Worm (Caenorhabditis elegans) whole organism, L2 larva: ENCODE results near the gene nspb-8.

ENCODE experiments used
- ama-1 ChIP-seq: fragments of 150-350 bp; optimal IDR thresholded peaks from 2 replicates; lab custom pipeline; 2018; ENCODE audit warnings: inconsistent platforms
- nhr-6 ChIP-seq: fragments of 150-350 bp; optimal IDR thresholded peaks from 2 replicates; lab custom pipeline; 2014; ENCODE audit warnings: missing biosample characterization, missing genetic modification characterization

- TF ChIP-seq nhr-6 (tag; lab: Kevin White, UChicago) (no peak), ama-1 (lab: Kevin White, UChicago) (no peak)
These were observed 7.1 kb downstream of the nspb-8 start, which contains the start of gene madf-5 for ce11 chrII:14573315-14573714.
